Fruit fly (Drosophila melanogaster): ENCODE data around the gene CG10570.

The CG10570 gene

dm6 chr2L:18810960-18811642 is at the start of gene CG10570, which contains the start of gene CG42502:
Gene CG10570, minus strand, starts transcription at chr2L:18811252.
Gene CG42502, minus strand, starts transcription at chr2L:18811252.
- TF ChIP-seq h (optimal IDR thresholded peaks at IDR 0.05) (no peak), psq (optimal IDR thresholded peaks at IDR 0.05) (no peak), ttk (optimal IDR thresholded peaks at IDR 0.05) (no peak), insv (optimal IDR thresholded peaks at IDR 0.05) (no peak), Sin3A (optimal IDR thresholded peaks at IDR 0.05) (no peak), Myc (optimal IDR thresholded peaks at IDR 0.05) (no peak)

DNA sequence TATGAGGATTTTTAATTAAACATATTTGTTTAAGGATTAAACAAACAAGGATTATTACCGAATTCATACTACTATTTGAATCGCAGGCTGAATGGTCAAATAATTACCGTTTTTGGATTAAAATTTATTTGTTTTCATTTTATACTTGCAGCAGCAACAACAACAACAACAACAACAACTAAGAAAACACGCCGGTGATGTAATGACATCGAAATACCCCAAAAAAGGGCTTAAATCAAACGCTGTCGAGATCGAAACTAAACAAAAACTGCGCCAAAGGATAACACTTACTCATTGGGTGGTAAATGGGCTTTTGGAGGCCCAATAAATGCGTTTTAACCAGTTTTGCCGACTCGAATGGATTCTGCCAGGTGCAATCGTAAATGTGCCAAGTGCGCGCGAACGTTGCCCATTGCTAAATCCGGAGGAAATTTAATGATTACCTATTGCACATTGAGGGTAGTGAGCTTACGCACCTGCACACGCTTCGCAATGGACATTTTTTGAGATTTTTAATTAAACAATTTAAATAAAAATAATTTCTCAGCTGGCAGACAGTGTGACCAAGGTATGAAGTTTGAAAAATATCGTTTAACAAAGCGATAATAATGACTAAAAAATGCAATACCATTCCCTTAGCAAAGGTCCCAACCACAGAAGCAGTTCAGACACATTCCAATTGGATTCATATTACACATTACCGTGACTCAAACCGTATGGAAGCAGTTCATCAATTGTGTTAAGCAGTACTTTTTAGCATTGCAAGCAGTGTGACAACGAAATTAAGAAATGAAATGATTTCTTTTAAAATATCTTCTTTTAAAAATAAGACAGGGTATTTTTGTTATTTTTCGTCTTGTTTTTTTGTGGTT is 47.8 kb upstream of the CG10570 start, which contains the start of the genes CG10602 and mRpL13:
TSS of gene CG10602 (minus strand) at position 588 of the 872 bp plus-strand sequence.
TSS of gene mRpL13 (minus strand) at position 588 of the 872 bp plus-strand sequence.
- TF ChIP-seq ttk (optimal IDR thresholded peaks at IDR 0.05) (no peak), Myc (optimal IDR thresholded peaks at IDR 0.05) (no peak), insv (optimal IDR thresholded peaks at IDR 0.05) (no peak), h (optimal IDR thresholded peaks at IDR 0.05) (no peak)

- TF ChIP-seq psq (optimal IDR thresholded peaks at IDR 0.05): no peak
- TF ChIP-seq Sin3A (optimal IDR thresholded peaks at IDR 0.05): no peak
- no peak for TF ChIP-seq ttk (optimal IDR thresholded peaks at IDR 0.05)
- TF ChIP-seq h (optimal IDR thresholded peaks at IDR 0.05): no peak
- no peak for TF ChIP-seq Myc (optimal IDR thresholded peaks at IDR 0.05)
- TF ChIP-seq insv (optimal IDR thresholded peaks at IDR 0.05): no peak
Measured at dm6 chr2L:18857635-18858059, 46.6 kb upstream of the CG10570 start.

DNA sequence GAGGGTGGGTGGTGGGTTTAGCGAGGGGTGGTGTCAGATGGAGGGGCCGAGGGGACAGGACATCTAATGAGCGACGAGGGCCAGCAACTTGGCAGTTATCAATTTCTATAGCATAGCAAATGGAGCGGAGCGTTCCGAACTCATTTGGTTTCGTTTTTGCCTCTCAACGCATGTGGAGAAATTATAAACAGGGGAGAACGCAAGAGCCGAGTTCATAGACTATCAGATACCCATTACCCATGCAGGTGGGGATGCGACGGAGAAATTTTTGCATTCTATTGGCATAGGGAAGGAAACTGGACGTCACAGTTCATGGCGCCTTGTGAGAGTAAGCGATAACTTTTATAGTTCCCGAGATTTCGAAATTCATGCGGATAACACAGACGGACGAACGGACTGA is 41.2 kb upstream of the CG10570 start:
- TF ChIP-seq ttk (optimal IDR thresholded peaks at IDR 0.05) (no peak), psq (optimal IDR thresholded peaks at IDR 0.05) (no peak), Sin3A (optimal IDR thresholded peaks at IDR 0.05) (no peak), insv (optimal IDR thresholded peaks at IDR 0.05) (no peak), h (optimal IDR thresholded peaks at IDR 0.05) (no peak), Myc (optimal IDR thresholded peaks at IDR 0.05) (no peak)

DNA sequence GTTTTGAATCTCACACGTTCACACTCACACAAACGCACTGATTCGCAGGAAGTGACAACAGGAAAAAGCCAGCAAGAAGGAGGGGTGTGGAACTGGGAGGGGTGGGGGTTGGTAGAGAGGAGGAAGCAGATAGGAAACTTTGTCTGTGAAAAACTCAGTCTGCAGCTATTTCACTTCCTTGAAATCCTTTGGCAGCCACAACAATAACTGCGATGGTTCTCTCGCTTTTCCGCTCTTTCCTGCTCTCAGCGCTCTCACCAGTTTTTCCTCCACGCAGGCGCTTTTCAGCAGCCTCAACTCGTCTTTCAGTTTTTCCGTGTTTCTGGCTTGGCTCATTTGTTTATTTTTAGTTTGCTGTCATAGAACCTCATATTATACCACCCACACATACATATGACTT is 35.8 kb upstream of the CG10570 start:
- TF ChIP-seq h (optimal IDR thresholded peaks at IDR 0.05): no peak
- TF ChIP-seq Sin3A (optimal IDR thresholded peaks at IDR 0.05): no peak
- TF ChIP-seq psq (optimal IDR thresholded peaks at IDR 0.05): no peak
- no peak for TF ChIP-seq Myc (optimal IDR thresholded peaks at IDR 0.05)
- TF ChIP-seq ttk (optimal IDR thresholded peaks at IDR 0.05): no peak

- TF ChIP-seq Myc (optimal IDR thresholded peaks at IDR 0.05) (no peak), ttk (optimal IDR thresholded peaks at IDR 0.05) (no peak), h (optimal IDR thresholded peaks at IDR 0.05) (no peak), psq (optimal IDR thresholded peaks at IDR 0.05) (no peak), insv (optimal IDR thresholded peaks at IDR 0.05) (no peak), Sin3A (optimal IDR thresholded peaks at IDR 0.05) (no peak)
Measured at dm6 chr2L:18846175-18846574, 35.1 kb upstream of the CG10570 start.

DNA sequence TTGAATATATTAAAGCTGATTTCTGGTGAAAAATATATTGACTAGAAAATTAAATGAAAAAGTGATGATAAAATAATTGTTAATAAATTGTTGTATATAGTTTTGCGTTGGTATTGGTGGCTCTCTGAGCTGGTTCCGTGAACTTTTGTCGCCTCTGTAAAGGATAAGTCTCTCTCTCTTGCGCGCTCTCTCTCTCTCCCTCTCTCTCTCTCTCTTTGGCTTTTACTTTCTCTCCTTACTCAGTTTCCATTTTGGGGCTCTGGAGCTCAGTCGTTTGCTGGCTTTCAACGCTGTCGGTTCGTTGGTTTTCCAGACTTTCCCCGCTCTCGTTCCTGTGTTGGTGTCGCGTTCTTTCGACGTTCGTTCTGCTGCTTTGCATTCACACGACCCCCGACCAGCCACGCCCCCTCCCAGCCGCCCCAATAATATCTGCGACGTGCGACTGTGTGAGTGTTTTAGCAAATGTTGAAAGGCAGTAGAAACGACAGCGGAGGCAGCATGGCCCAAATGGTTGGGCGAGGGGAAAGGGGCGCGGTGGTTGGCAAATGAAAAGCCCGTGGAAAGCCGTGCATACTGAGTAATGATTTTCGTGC is 34.0 kb upstream of the CG10570 start, which contains the start of gene CG17321:
TSS of gene CG17321 (plus strand) at position 268 of the 593 bp plus-strand sequence.
- TF ChIP-seq ttk (optimal IDR thresholded peaks at IDR 0.05) (no peak), Myc (optimal IDR thresholded peaks at IDR 0.05) (no peak), Sin3A (optimal IDR thresholded peaks at IDR 0.05) (no peak), insv (optimal IDR thresholded peaks at IDR 0.05) (no peak), h (optimal IDR thresholded peaks at IDR 0.05) (no peak), psq (optimal IDR thresholded peaks at IDR 0.05) (no peak)

- TF ChIP-seq psq (optimal IDR thresholded peaks at IDR 0.05) (no peak), insv (optimal IDR thresholded peaks at IDR 0.05) (no peak), h (optimal IDR thresholded peaks at IDR 0.05) (no peak), ttk (optimal IDR thresholded peaks at IDR 0.05) (no peak), Sin3A (optimal IDR thresholded peaks at IDR 0.05) (no peak), Myc (optimal IDR thresholded peaks at IDR 0.05) (no peak)
Measured at dm6 chr2L:18844479-18844878, 33.4 kb upstream of the CG10570 start, which contains the start of gene CG33120. Gene CG33120, minus strand, starts transcription at chr2L:18844579.

DNA sequence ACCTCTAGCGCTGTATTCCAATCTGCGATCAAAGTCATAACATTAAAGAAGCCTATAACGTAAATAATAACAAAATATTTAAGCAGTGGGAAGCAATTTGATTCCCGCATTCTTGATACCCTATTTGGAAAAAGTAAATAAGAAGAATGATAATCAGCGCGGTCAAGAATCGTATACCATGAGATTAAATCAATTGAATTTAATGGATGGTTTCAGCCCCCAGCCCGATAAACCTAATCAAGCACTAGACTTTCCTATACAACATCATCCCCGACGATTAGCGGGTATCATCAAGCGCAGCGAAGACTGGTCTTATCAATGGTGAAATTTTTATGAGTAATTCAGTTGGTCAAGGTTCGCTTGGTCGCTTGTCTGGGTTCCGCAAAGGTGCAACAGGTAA is 32.5 kb upstream of the CG10570 start:
- TF ChIP-seq insv (optimal IDR thresholded peaks at IDR 0.05): no peak
- TF ChIP-seq psq (optimal IDR thresholded peaks at IDR 0.05): no peak
- TF ChIP-seq h (optimal IDR thresholded peaks at IDR 0.05): no peak
- TF ChIP-seq ttk (optimal IDR thresholded peaks at IDR 0.05): no peak
- no peak for TF ChIP-seq Myc (optimal IDR thresholded peaks at IDR 0.05)
- TF ChIP-seq Sin3A (optimal IDR thresholded peaks at IDR 0.05): no peak

dm6 chr2L:18841210-18841609 is 30.2 kb upstream of the CG10570 start, which contains the start of gene CG31752:
Gene CG31752, minus strand, starts transcription at chr2L:18841310.
- TF ChIP-seq h (optimal IDR thresholded peaks at IDR 0.05) (no peak), insv (optimal IDR thresholded peaks at IDR 0.05) (no peak), Sin3A (optimal IDR thresholded peaks at IDR 0.05) (no peak), ttk (optimal IDR thresholded peaks at IDR 0.05) (no peak), psq (optimal IDR thresholded peaks at IDR 0.05) (no peak), Myc (optimal IDR thresholded peaks at IDR 0.05) (no peak)

DNA sequence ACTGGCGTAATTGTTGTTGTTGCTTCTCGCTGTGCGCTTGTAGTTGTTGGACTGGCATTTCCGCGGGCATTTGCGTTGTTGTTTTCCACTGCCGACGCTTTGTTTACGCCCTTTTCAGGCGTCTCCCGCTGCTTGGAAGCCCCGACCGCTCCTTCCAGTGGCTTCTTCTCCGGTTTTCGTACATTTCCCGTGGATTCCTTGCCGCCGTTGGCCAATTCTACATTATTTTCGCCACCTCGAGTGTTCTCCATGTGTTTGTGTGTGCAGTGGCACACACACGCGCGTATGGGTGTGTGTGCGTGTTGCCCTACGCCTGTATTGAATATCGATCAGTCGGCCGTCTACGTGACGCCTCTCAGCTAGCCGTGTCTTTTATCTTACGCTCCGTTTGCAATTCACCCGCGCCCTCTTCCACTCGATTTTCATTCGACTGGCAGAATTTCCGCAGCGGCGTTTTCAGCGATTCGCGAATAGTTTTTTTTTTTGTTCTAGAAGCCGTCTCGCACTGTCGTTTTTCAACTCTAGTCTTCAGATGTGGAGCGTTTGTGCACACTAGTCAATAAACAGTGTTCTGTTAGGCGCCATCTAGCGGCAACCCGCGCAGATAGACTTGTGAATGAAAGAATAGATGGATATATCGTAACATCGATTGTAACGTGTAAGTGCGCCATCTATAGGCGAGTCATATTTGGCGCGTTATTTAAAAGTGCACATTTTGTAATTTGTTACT is 28.3 kb upstream of the CG10570 start, which contains the start of gene CG10600:
TSS of gene CG10600 (minus strand) at position 537 of the 730 bp plus-strand sequence.
- no peak for TF ChIP-seq h (optimal IDR thresholded peaks at IDR 0.05)
- TF ChIP-seq Myc (optimal IDR thresholded peaks at IDR 0.05): no peak
- no peak for TF ChIP-seq Sin3A (optimal IDR thresholded peaks at IDR 0.05)
- no peak for TF ChIP-seq psq (optimal IDR thresholded peaks at IDR 0.05)
- TF ChIP-seq ttk (optimal IDR thresholded peaks at IDR 0.05): no peak
- TF ChIP-seq insv (optimal IDR thresholded peaks at IDR 0.05): no peak

Measured in Kc167 (cell line).